Worm (Caenorhabditis elegans) whole organism, L1 larva: ENCODE results near the gene nlp-46.
A peak's percentile ranks its signal among the peaks of the same experiment; 100 is the strongest.

Source experiments
- C16A3.4 ChIP-seq: fragments of 150-350 bp; optimal IDR thresholded peaks from 2 replicates; lab custom pipeline; 2014; ENCODE audit warnings: missing biosample characterization, missing genetic modification characterization
- F16B12.6 ChIP-seq: fragments of 150-350 bp; optimal IDR thresholded peaks from 2 replicates; lab custom pipeline; 2014; ENCODE audit warnings: missing biosample characterization, missing genetic modification characterization
- ama-1 ChIP-seq: fragments of 150-350 bp; optimal IDR thresholded peaks from 2 replicates; lab custom pipeline; 2014
- blmp-1 ChIP-seq: fragments of 150-350 bp; optimal IDR thresholded peaks from 2 replicates; lab custom pipeline; 2014; ENCODE audit warnings: missing biosample characterization, missing genetic modification characterization
- ceh-63 ChIP-seq: fragments of 200-800 bp; sonication (Bioruptor generic); optimal IDR thresholded peaks from 2 replicates; lab custom pipeline; 2018; ENCODE audit warnings: mild to moderate bottlenecking, missing genetic modification characterization, missing compliant biosample characterization
- ceh-8 ChIP-seq: fragments of 200-800 bp; sonication (Bioruptor generic); optimal IDR thresholded peaks from 2 replicates; lab custom pipeline; 2018; ENCODE audit warnings: mild to moderate bottlenecking, missing genetic modification characterization, moderate library complexity, missing compliant biosample characterization
- ceh-88 ChIP-seq: fragments of 200-800 bp; sonication (Bioruptor generic); IDR thresholded peaks from 2 replicates; pipeline ENCODE4 v1.3.6; 2022; ENCODE audit warnings: missing genetic modification characterization, missing compliant biosample characterization
- ces-1 ChIP-seq: fragments of 150-350 bp; optimal IDR thresholded peaks from 2 replicates; lab custom pipeline; 2014; ENCODE audit warnings: missing biosample characterization, missing genetic modification reagents, missing genetic modification characterization
- efl-1 ChIP-seq, 4 experiments: fragments of 150-350 bp; optimal IDR thresholded peaks in 3 of 4; peaks in 1 of 4; 1 replicate in 1 of 4; 2 replicates in 3 of 4; lab custom pipeline; 2014; ENCODE audit warnings: missing biosample characterization in 2 of 4, missing genetic modification characterization in 2 of 4, missing genetic modification reagents in 2 of 4
- efl-3 ChIP-seq: fragments of 200-800 bp; sonication (Bioruptor generic); optimal IDR thresholded peaks from 2 replicates; lab custom pipeline; 2018; ENCODE audit warnings: mild to moderate bottlenecking, missing genetic modification characterization, missing compliant biosample characterization
- egl-13 ChIP-seq: sonication (generic microtip); optimal IDR thresholded peaks from 2 replicates; lab custom pipeline; 2016; ENCODE audit warnings: missing genotype, missing genetic modification reagents, missing genetic modification characterization, missing compliant biosample characterization
- elt-2 ChIP-seq: sonication (generic microtip); optimal IDR thresholded peaks from 2 replicates; lab custom pipeline; 2016; ENCODE audit warnings: missing genetic modification characterization, mild to moderate bottlenecking, inconsistent platforms, missing compliant biosample characterization, missing genetic modification reagents
- fkh-10 ChIP-seq: sonication (generic microtip); optimal IDR thresholded peaks from 2 replicates; lab custom pipeline; 2017; ENCODE audit warnings: missing biosample characterization, missing genetic modification reagents, missing genetic modification characterization
- fkh-8 ChIP-seq: sonication (generic microtip); optimal IDR thresholded peaks from 2 replicates; lab custom pipeline; 2016; ENCODE audit warnings: mild to moderate bottlenecking, missing genetic modification characterization, missing compliant biosample characterization
- fos-1 ChIP-seq: fragments of 150-350 bp; optimal IDR thresholded peaks from 2 replicates; lab custom pipeline; 2014; ENCODE audit warnings: missing biosample characterization, missing genetic modification characterization
- grh-1 ChIP-seq: fragments of 200-800 bp; sonication (Bioruptor generic); IDR thresholded peaks from 2 replicates; pipeline ENCODE4 v1.3.6; 2022; ENCODE audit warnings: missing genetic modification reagents, missing genetic modification characterization, missing compliant biosample characterization
- hpl-2 ChIP-seq: fragments of 150-350 bp; optimal IDR thresholded peaks from 2 replicates; lab custom pipeline; 2014; ENCODE audit warnings: missing biosample characterization, missing genetic modification reagents, missing genetic modification characterization
- lin-13 ChIP-seq: fragments of 150-350 bp; optimal IDR thresholded peaks from 2 replicates; lab custom pipeline; 2014; ENCODE audit warnings: missing biosample characterization, missing genetic modification reagents, missing genetic modification characterization
- lin-14 ChIP-seq: fragments of 200-800 bp; sonication (Bioruptor generic); optimal IDR thresholded peaks from 2 replicates; lab custom pipeline; 2018; ENCODE audit warnings: mild to moderate bottlenecking, missing genetic modification characterization, moderate library complexity, missing compliant biosample characterization
- lin-15B ChIP-seq: fragments of 150-350 bp; sonication (generic microtip); optimal IDR thresholded peaks from 3 replicates; lab custom pipeline; 2014; ENCODE audit warnings: missing biosample characterization, missing genetic modification characterization
- lin-35 ChIP-seq, 2 experiments: fragments of 150-350 bp; optimal IDR thresholded peaks; 2 replicates each; lab custom pipeline; 2014; ENCODE audit warnings: missing biosample characterization in 2 of 2, missing genetic modification characterization in 2 of 2, missing genetic modification reagents in 2 of 2
- lin-39 ChIP-seq: fragments of 150-350 bp; optimal IDR thresholded peaks from 2 replicates; lab custom pipeline; 2014; ENCODE audit warnings: missing biosample characterization, missing genetic modification reagents, missing genetic modification characterization
- lir-3 ChIP-seq: sonication (generic microtip); optimal IDR thresholded peaks from 2 replicates; lab custom pipeline; 2016; ENCODE audit warnings: mild to moderate bottlenecking, missing genetic modification characterization, moderate library complexity, missing compliant biosample characterization; ENCODE audit not compliant: poor library complexity
- lsy-2 ChIP-seq, 2 experiments: fragments of 150-350 bp; optimal IDR thresholded peaks; 2 replicates each; lab custom pipeline; 2014; ENCODE audit warnings: missing biosample characterization in 2 of 2, missing genetic modification characterization in 2 of 2
- mab-9 ChIP-seq: fragments of 200-800 bp; sonication (Bioruptor generic); IDR thresholded peaks from 2 replicates; pipeline ENCODE4 v1.3.6; 2022; ENCODE audit warnings: missing genetic modification reagents, missing genetic modification characterization, missing compliant biosample characterization
- mef-2 ChIP-seq: fragments of 150-350 bp; optimal IDR thresholded peaks from 2 replicates; lab custom pipeline; 2014; ENCODE audit warnings: missing biosample characterization, missing genetic modification characterization
- mep-1 ChIP-seq: fragments of 150-350 bp; optimal IDR thresholded peaks from 2 replicates; lab custom pipeline; 2014; ENCODE audit warnings: missing biosample characterization, missing genetic modification characterization
- nhr-11 ChIP-seq: fragments of 150-350 bp; optimal IDR thresholded peaks from 2 replicates; lab custom pipeline; 2014; ENCODE audit warnings: missing biosample characterization, missing genetic modification characterization
- nhr-19 ChIP-seq: fragments of 200-800 bp; sonication (Bioruptor generic); conservative IDR thresholded peaks from 2 replicates; pipeline ENCODE4 v1.3.6; 2022; ENCODE audit warnings: missing genetic modification characterization, missing compliant biosample characterization
- nhr-20 ChIP-seq: sonication (generic microtip); optimal IDR thresholded peaks from 2 replicates; lab custom pipeline; 2016; ENCODE audit warnings: mild to moderate bottlenecking, missing genetic modification characterization, missing compliant biosample characterization
- nhr-28 ChIP-seq: fragments of 150-350 bp; optimal IDR thresholded peaks from 2 replicates; lab custom pipeline; 2014; ENCODE audit warnings: missing biosample characterization, missing genetic modification characterization
- nhr-71 ChIP-seq: sonication (generic microtip); optimal IDR thresholded peaks from 2 replicates; lab custom pipeline; 2016; ENCODE audit warnings: mild to moderate bottlenecking, missing genetic modification characterization, moderate library complexity, missing compliant biosample characterization
- pag-3 ChIP-seq: sonication (generic microtip); optimal IDR thresholded peaks from 2 replicates; lab custom pipeline; 2017; ENCODE audit warnings: missing genetic modification characterization, mild to moderate bottlenecking, missing compliant biosample characterization, antibody characterized with exemption, borderline replicate concordance; ENCODE audit not compliant: insufficient read depth
- pax-3 ChIP-seq: fragments of 200-800 bp; sonication (Bioruptor generic); optimal IDR thresholded peaks from 2 replicates; lab custom pipeline; 2018; ENCODE audit warnings: mild to moderate bottlenecking, missing genetic modification characterization, moderate library complexity, missing compliant biosample characterization
- rnt-1 ChIP-seq: sonication (generic microtip); optimal IDR thresholded peaks from 2 replicates; lab custom pipeline; 2016; ENCODE audit warnings: mild to moderate bottlenecking, missing genetic modification characterization, moderate library complexity, missing compliant biosample characterization
- skn-1 ChIP-seq: fragments of 150-350 bp; optimal IDR thresholded peaks from 2 replicates; lab custom pipeline; 2014; ENCODE audit warnings: missing biosample characterization, missing genetic modification characterization
- snpc-4 ChIP-seq: fragments of 150-350 bp; optimal IDR thresholded peaks from 2 replicates; lab custom pipeline; 2014; ENCODE audit warnings: missing biosample characterization, missing genetic modification characterization
- snu-23 ChIP-seq: sonication (generic microtip); optimal IDR thresholded peaks from 2 replicates; lab custom pipeline; 2016; ENCODE audit warnings: missing genetic modification characterization, missing compliant biosample characterization
- sox-4 ChIP-seq: sonication (generic microtip); optimal IDR thresholded peaks from 2 replicates; lab custom pipeline; 2016; ENCODE audit warnings: missing genetic modification characterization, missing compliant biosample characterization
- sptf-1 ChIP-seq: fragments of 150-350 bp; optimal IDR thresholded peaks from 2 replicates; lab custom pipeline; 2014; ENCODE audit warnings: missing biosample characterization, missing genetic modification characterization
- swsn-7 ChIP-seq: sonication (generic microtip); optimal IDR thresholded peaks from 2 replicates; lab custom pipeline; 2016; ENCODE audit warnings: missing genetic modification characterization, missing compliant biosample characterization
- tbx-2 ChIP-seq: sonication (generic microtip); optimal IDR thresholded peaks from 2 replicates; lab custom pipeline; 2016; ENCODE audit warnings: missing genetic modification characterization, missing compliant biosample characterization
- unc-130 ChIP-seq: fragments of 150-350 bp; optimal IDR thresholded peaks from 2 replicates; lab custom pipeline; 2017; ENCODE audit warnings: missing biosample characterization, missing genetic modification characterization, inconsistent platforms
- unc-30 ChIP-seq: sonication (generic microtip); optimal IDR thresholded peaks from 2 replicates; lab custom pipeline; 2017; ENCODE audit warnings: missing biosample characterization, missing genetic modification characterization
- unc-62 ChIP-seq: fragments of 150-350 bp; optimal IDR thresholded peaks from 2 replicates; lab custom pipeline; 2014; ENCODE audit warnings: missing biosample characterization, missing genetic modification reagents, missing genetic modification characterization
- zip-4 ChIP-seq: fragments of 200-800 bp; sonication (Bioruptor generic); optimal IDR thresholded peaks from 2 replicates; lab custom pipeline; 2018; ENCODE audit warnings: mild to moderate bottlenecking, missing genetic modification characterization, moderate library complexity, missing compliant biosample characterization
- ztf-11 ChIP-seq, 2 experiments: sonication (generic microtip); optimal IDR thresholded peaks; 2 replicates each; lab custom pipeline; 2016 to 2017; ENCODE audit warnings: missing genetic modification characterization in 2 of 2, missing biosample characterization in 1 of 2, missing compliant biosample characterization in 1 of 2
- ztf-4 ChIP-seq: fragments of 150-350 bp; optimal IDR thresholded peaks from 2 replicates; lab custom pipeline; 2014; ENCODE audit warnings: missing biosample characterization, missing genetic modification characterization

The nlp-46 gene

ce11 chrV:12518770-12519169 is 12.7 kb upstream of the nlp-46 start (continued):
- TF ChIP-seq lin-13 (GFP tag; lab: Kevin White, UChicago): no peak
- peak; percentile 62 for TF ChIP-seq nhr-19 (GFP tag; lab: Robert Waterston, UW)
- no peak for TF ChIP-seq blmp-1 (tag; lab: Kevin White, UChicago)
- TF ChIP-seq lir-3 (tag; lab: Kevin White, UChicago): peak; percentile 3
- TF ChIP-seq elt-2 (tag; lab: Kevin White, UChicago): no peak
- TF ChIP-seq hpl-2 (GFP tag; lab: Kevin White, UChicago): no peak
- no peak for TF ChIP-seq ceh-8 (GFP tag; lab: Kevin White, UChicago)
- TF ChIP-seq ceh-63 (GFP tag; lab: Kevin White, UChicago): no peak
- no peak for TF ChIP-seq unc-62 (GFP tag; lab: Kevin White, UChicago)
- no peak for TF ChIP-seq ztf-11 (tag; optimal IDR thresholded peaks at IDR 0.05; lab: Kevin White, UChicago)
- no peak for TF ChIP-seq zip-4 (GFP tag; lab: Kevin White, UChicago)
- no peak for TF ChIP-seq nhr-11 (tag; lab: Kevin White, UChicago)
- peak; percentile 5 for TF ChIP-seq tbx-2 (tag; lab: Kevin White, UChicago)
- TF ChIP-seq skn-1: no peak
- peak; percentile 21 for TF ChIP-seq pax-3 (tag; lab: Kevin White, UChicago)
- TF ChIP-seq egl-13 (tag; lab: Kevin White, UChicago): no peak
- peak; percentile 45 for TF ChIP-seq swsn-7 (tag; lab: Kevin White, UChicago)
- TF ChIP-seq mab-9 (GFP tag; lab: Robert Waterston, UW): no peak
- no peak for TF ChIP-seq fos-1 (tag; lab: Kevin White, UChicago)
- TF ChIP-seq lin-14 (GFP tag; lab: Kevin White, UChicago): peak; percentile 95
- no peak for TF ChIP-seq ceh-88
- no peak for TF ChIP-seq lin-35 (GFP tag; optimal IDR thresholded peaks at IDR 0.05; lab: Kevin White, UChicago)
- no peak for TF ChIP-seq C16A3.4 (tag; lab: Kevin White, UChicago)
- peak; percentile 82 for TF ChIP-seq unc-130 (tag; lab: Kevin White, UChicago)
- no peak for TF ChIP-seq fkh-10 (GFP tag; lab: Kevin White, UChicago)
- TF ChIP-seq F16B12.6 (tag; lab: Kevin White, UChicago): no peak
- TF ChIP-seq nhr-28 (tag; lab: Kevin White, UChicago): no peak
- no peak for TF ChIP-seq sox-4
- no peak for TF ChIP-seq fkh-8 (tag; lab: Kevin White, UChicago)
- no peak for TF ChIP-seq unc-30 (tag; lab: Kevin White, UChicago)
- peak; percentile 3 for TF ChIP-seq pag-3 (tag; lab: Kevin White, UChicago)
- TF ChIP-seq, all 84 proteins: peak for 18

ce11 chrV:12517757-12518156 is 11.7 kb upstream of the nlp-46 start:
- TF ChIP-seq rnt-1 (tag; lab: Kevin White, UChicago) (peak; percentile 31), lin-15B (no peak), nhr-11 (tag; lab: Kevin White, UChicago) (peak; percentile 8), snu-23 (GFP tag; lab: Kevin White, UChicago) (peak; percentile 38), ztf-4 (tag; lab: Kevin White, UChicago) (no peak), efl-1 (optimal IDR thresholded peaks at IDR 0.05; lab: Kevin White, UChicago) (peak in 1 of 2 experiments; percentile 1), efl-1 (GFP tag; optimal IDR thresholded peaks at IDR 0.05 in 1 of 2; lab: Kevin White, UChicago) (no peak), pax-3 (tag; lab: Kevin White, UChicago) (no peak), grh-1 (GFP tag; lab: Robert Waterston, UW) (no peak), ces-1 (GFP tag; lab: Kevin White, UChicago) (no peak), efl-3 (GFP tag; lab: Kevin White, UChicago) (no peak), mep-1 (tag; lab: Kevin White, UChicago) (no peak), snpc-4 (tag; lab: Kevin White, UChicago) (no peak), lin-39 (tag; lab: Kevin White, UChicago) (peak; percentile 42), sptf-1 (tag; lab: Kevin White, UChicago) (no peak), nhr-20 (tag; lab: Kevin White, UChicago) (peak; percentile 19), mef-2 (tag; lab: Kevin White, UChicago) (no peak), ceh-8 (GFP tag; lab: Kevin White, UChicago) (no peak), ama-1 (lab: Kevin White, UChicago) (no peak), nhr-19 (GFP tag; lab: Robert Waterston, UW) (peak; percentile 43), lin-14 (GFP tag; lab: Kevin White, UChicago) (peak; percentile 82), blmp-1 (tag; lab: Kevin White, UChicago) (no peak), unc-62 (GFP tag; lab: Kevin White, UChicago) (no peak), tbx-2 (tag; lab: Kevin White, UChicago) (no peak), nhr-71 (tag; lab: Kevin White, UChicago) (peak; percentile 69), lsy-2 (tag; optimal IDR thresholded peaks at IDR 0.05; lab: Kevin White, UChicago) (peak; percentile 25 to 39)
